Worm (Caenorhabditis elegans) whole organism, L3 larva: ENCODE measurements around the gene rap-2.
"Not testable (repeated sequence)": the region's sequence is repeated elsewhere in the genome, so short reads cannot be mapped to it uniquely, and the experiment has no call there.

ENCODE experiments used
- R02D3.7 ChIP-seq: fragments of 150-350 bp; optimal IDR thresholded peaks from 2 replicates; lab custom pipeline; 2014; ENCODE audit warnings: missing biosample characterization, missing genetic modification characterization
- ZK546.5 ChIP-seq: sonication (generic microtip); optimal IDR thresholded peaks from 2 replicates; lab custom pipeline; 2017; ENCODE audit warnings: missing biosample characterization, missing genetic modification characterization
- aly-2 ChIP-seq: fragments of 150-350 bp; optimal IDR thresholded peaks from 2 replicates; lab custom pipeline; 2014; ENCODE audit warnings: missing biosample characterization, missing genetic modification characterization
- ama-1 ChIP-seq: fragments of 150-350 bp; optimal IDR thresholded peaks from 2 replicates; lab custom pipeline; 2018
- ceh-16 ChIP-seq: sonication (generic microtip); optimal IDR thresholded peaks from 2 replicates; lab custom pipeline; 2017; ENCODE audit warnings: missing biosample characterization, missing genetic modification characterization
- ceh-9 ChIP-seq: sonication (generic microtip); optimal IDR thresholded peaks from 2 replicates; lab custom pipeline; 2018; ENCODE audit warnings: missing biosample characterization, missing genetic modification characterization
- daf-12 ChIP-seq: fragments of 150-350 bp; optimal IDR thresholded peaks from 2 replicates; lab custom pipeline; 2014; ENCODE audit warnings: missing biosample characterization, missing genetic modification reagents, missing genetic modification characterization
- egl-5 ChIP-seq: fragments of 150-350 bp; optimal IDR thresholded peaks from 2 replicates; lab custom pipeline; 2017; ENCODE audit warnings: missing biosample characterization, missing genetic modification reagents, missing genetic modification characterization, inconsistent platforms
- elt-1 ChIP-seq: fragments of 150-350 bp; optimal IDR thresholded peaks from 2 replicates; lab custom pipeline; 2014; ENCODE audit warnings: missing biosample characterization, missing genetic modification characterization
- elt-2 ChIP-seq: sonication (generic microtip); optimal IDR thresholded peaks from 2 replicates; lab custom pipeline; 2016; ENCODE audit warnings: missing genetic modification reagents, mild to moderate bottlenecking, missing genetic modification characterization, missing compliant biosample characterization
- elt-3 ChIP-seq, 3 experiments: fragments of 150-350 bp in 1 of 3; sonication (generic microtip) in 2 of 3; optimal IDR thresholded peaks; 2 replicates in 2 of 3; 4 replicates in 1 of 3; lab custom pipeline; 2014 to 2017; ENCODE audit warnings: missing biosample characterization in 3 of 3, missing genetic modification characterization in 3 of 3
- eor-1 ChIP-seq, 2 experiments: fragments of 150-350 bp; optimal IDR thresholded peaks; 2 replicates each; lab custom pipeline; 2014 to 2018; ENCODE audit warnings: missing biosample characterization in 2 of 2, missing genetic modification characterization in 2 of 2
- fkh-10 ChIP-seq: sonication (generic microtip); optimal IDR thresholded peaks from 2 replicates; lab custom pipeline; 2017; ENCODE audit warnings: missing biosample characterization, missing genetic modification reagents, missing genetic modification characterization
- fos-1 ChIP-seq: fragments of 150-350 bp; optimal IDR thresholded peaks from 2 replicates; lab custom pipeline; 2014; ENCODE audit warnings: missing biosample characterization, missing genetic modification characterization
- jun-1 ChIP-seq: fragments of 150-350 bp; optimal IDR thresholded peaks from 2 replicates; lab custom pipeline; 2014; ENCODE audit warnings: missing biosample characterization, missing genetic modification reagents, missing genetic modification characterization
- lin-15B ChIP-seq: fragments of 150-350 bp; optimal IDR thresholded peaks from 2 replicates; lab custom pipeline; 2014; ENCODE audit warnings: missing biosample characterization, missing genetic modification characterization
- lsy-12 ChIP-seq: sonication (generic microtip); optimal IDR thresholded peaks from 2 replicates; lab custom pipeline; 2016; ENCODE audit warnings: mild to moderate bottlenecking, missing genetic modification characterization, missing compliant biosample characterization
- nfya-1 ChIP-seq: sonication (generic microtip); optimal IDR thresholded peaks from 2 replicates; lab custom pipeline; 2017; ENCODE audit warnings: missing genetic modification characterization, mild to moderate bottlenecking, missing compliant biosample characterization, antibody characterized with exemption, moderate library complexity; ENCODE audit not compliant: insufficient read depth
- nhr-12 ChIP-seq: fragments of 150-350 bp; optimal IDR thresholded peaks from 2 replicates; lab custom pipeline; 2014; ENCODE audit warnings: missing biosample characterization, missing genetic modification characterization
- nhr-23 ChIP-seq: fragments of 150-350 bp; optimal IDR thresholded peaks from 2 replicates; lab custom pipeline; 2014; ENCODE audit warnings: missing biosample characterization, missing genetic modification reagents, missing genetic modification characterization
- nhr-237 ChIP-seq: fragments of 150-350 bp; optimal IDR thresholded peaks from 2 replicates; lab custom pipeline; 2014; ENCODE audit warnings: missing biosample characterization, missing genetic modification characterization
- nhr-25 ChIP-seq: sonication (generic microtip); optimal IDR thresholded peaks from 2 replicates; lab custom pipeline; 2017; ENCODE audit warnings: missing biosample characterization, missing genetic modification characterization
- nhr-28 ChIP-seq: fragments of 150-350 bp; optimal IDR thresholded peaks from 2 replicates; lab custom pipeline; 2014; ENCODE audit warnings: missing biosample characterization, missing genetic modification characterization
- nhr-43 ChIP-seq: sonication (generic microtip); optimal IDR thresholded peaks from 2 replicates; lab custom pipeline; 2016; ENCODE audit warnings: mild to moderate bottlenecking, missing genetic modification characterization, missing compliant biosample characterization; ENCODE audit not compliant: poor library complexity, severe bottlenecking
- nhr-67 ChIP-seq: fragments of 150-350 bp; optimal IDR thresholded peaks from 2 replicates; lab custom pipeline; 2014; ENCODE audit warnings: missing biosample characterization, missing genetic modification characterization
- nhr-76 ChIP-seq: fragments of 150-350 bp; sonication (generic microtip); optimal IDR thresholded peaks from 5 replicates; lab custom pipeline; 2014; ENCODE audit warnings: missing biosample characterization, missing genetic modification characterization
- nhr-77 ChIP-seq: fragments of 150-350 bp; optimal IDR thresholded peaks from 2 replicates; lab custom pipeline; 2014; ENCODE audit warnings: missing biosample characterization, missing genetic modification characterization
- pha-4 ChIP-seq: fragments of 150-350 bp; optimal IDR thresholded peaks from 2 replicates; lab custom pipeline; 2014; ENCODE audit warnings: missing biosample characterization, missing genetic modification reagents, missing genetic modification characterization
- pqm-1 ChIP-seq: fragments of 150-350 bp; optimal IDR thresholded peaks from 2 replicates; lab custom pipeline; 2017; ENCODE audit warnings: missing biosample characterization, missing genetic modification characterization, inconsistent platforms
- sea-2 ChIP-seq: fragments of 150-350 bp; sonication (generic microtip); optimal IDR thresholded peaks from 4 replicates; lab custom pipeline; 2014; ENCODE audit warnings: missing biosample characterization, missing genetic modification reagents, missing genetic modification characterization
- skn-1 ChIP-seq: fragments of 150-350 bp; optimal IDR thresholded peaks from 2 replicates; lab custom pipeline; 2014; ENCODE audit warnings: missing biosample characterization, missing genetic modification characterization
- tbx-2 ChIP-seq: sonication (generic microtip); optimal IDR thresholded peaks from 2 replicates; lab custom pipeline; 2016; ENCODE audit warnings: mild to moderate bottlenecking, missing genetic modification characterization, missing compliant biosample characterization
- unc-62 ChIP-seq: fragments of 150-350 bp; sonication (generic microtip); optimal IDR thresholded peaks from 4 replicates; lab custom pipeline; 2014; ENCODE audit warnings: missing biosample characterization, missing genetic modification reagents, missing genetic modification characterization
- zag-1 ChIP-seq: fragments of 150-350 bp; optimal IDR thresholded peaks from 2 replicates; lab custom pipeline; 2014; ENCODE audit warnings: missing biosample characterization, missing genetic modification characterization
- ztf-11 ChIP-seq: fragments of 150-350 bp; optimal IDR thresholded peaks from 2 replicates; lab custom pipeline; 2014; ENCODE audit warnings: missing biosample characterization, missing genetic modification characterization
- ztf-4 ChIP-seq: fragments of 150-350 bp; optimal IDR thresholded peaks from 2 replicates; lab custom pipeline; 2014; ENCODE audit warnings: missing biosample characterization, missing genetic modification characterization

Gene rap-2

ce11 chrV:15055873-15056272, 8.0 kb downstream of the rap-2 start, which contains the start of gene C25D7.16:
C25D7.16 (plus strand) TSS chrV:15056173.
- TF ChIP-seq ZK546.5 (tag; lab: Kevin White, UChicago) = no peak
- TF ChIP-seq nhr-77 = no peak

DNA sequence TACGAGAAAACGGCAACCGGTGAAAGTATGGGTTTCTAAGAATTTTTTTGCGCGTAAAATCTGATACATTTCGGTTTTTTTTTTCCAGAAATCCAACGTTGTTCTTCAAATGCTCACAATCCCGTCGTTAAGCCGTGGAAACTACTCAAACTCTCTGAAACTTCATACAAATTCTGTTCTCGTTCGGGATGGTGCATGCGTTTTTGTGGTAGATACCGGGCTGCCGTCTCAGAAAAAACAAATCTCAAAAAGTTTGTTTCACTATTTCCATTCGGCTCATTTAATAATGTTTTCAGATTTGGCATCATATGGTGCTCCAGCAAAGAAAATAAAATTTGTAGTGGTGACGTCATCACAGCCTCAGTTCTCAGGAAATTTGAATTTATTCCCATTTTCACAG, 9.2 kb downstream of the rap-2 start:
- no peak for TF ChIP-seq nfya-1 (tag; lab: Kevin White, UChicago)
- TF ChIP-seq nhr-43 = no peak
- no peak for TF ChIP-seq nhr-237 (tag; lab: Kevin White, UChicago)
- TF ChIP-seq ama-1 = no peak
- TF ChIP-seq sea-2 = no peak
- no peak for TF ChIP-seq nhr-77
- TF ChIP-seq tbx-2 (tag; lab: Kevin White, UChicago) = no peak
- TF ChIP-seq eor-1 (tag; optimal IDR thresholded peaks at IDR 0.05; lab: Kevin White, UChicago) = no peak
- no peak for TF ChIP-seq daf-12 (tag; lab: Kevin White, UChicago)
- TF ChIP-seq pqm-1 = no peak
- TF ChIP-seq elt-2 (tag; lab: Kevin White, UChicago) = no peak

DNA sequence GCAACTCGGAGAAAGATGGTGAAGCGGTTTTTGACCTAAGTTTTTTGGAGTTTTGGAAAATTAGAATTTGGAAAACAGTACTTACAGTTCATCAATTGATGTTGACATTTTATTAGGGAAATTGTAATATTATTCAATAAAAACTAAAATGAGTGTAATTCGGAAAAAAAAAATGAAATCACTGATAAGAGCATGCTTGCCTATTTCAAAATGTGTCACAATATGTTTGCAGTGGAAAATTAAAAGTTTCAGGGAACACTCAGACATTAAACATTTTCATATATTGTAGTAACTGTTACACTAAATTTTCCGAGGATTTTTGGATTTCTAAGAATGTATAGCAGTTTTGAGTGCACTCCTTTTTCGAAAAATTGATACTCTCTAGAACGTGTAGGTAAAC, 11.5 kb downstream of the rap-2 start, which contains the start of the genes fbxa-82 and C25D7.5:
TSS of gene fbxa-82 (minus strand) at position 163 of the 400 bp plus-strand sequence.
TSS of gene C25D7.5 (plus strand) at position 283 of the 400 bp plus-strand sequence.
- TF ChIP-seq nhr-28 (tag; lab: Kevin White, UChicago) (no peak), daf-12 (tag; lab: Kevin White, UChicago) (no peak), elt-2 (tag; lab: Kevin White, UChicago) (peak; percentile 28), pha-4 (tag; lab: Kevin White, UChicago) (peak; percentile 31), nfya-1 (tag; lab: Kevin White, UChicago) (no peak), pqm-1 (peak; percentile 41)

ce11 chrV:15051720-15052119, 12.2 kb downstream of the rap-2 start:
- TF ChIP-seq pqm-1 (no peak), R02D3.7 (tag; lab: Kevin White, UChicago) (no peak), nhr-67 (no peak), elt-2 (tag; lab: Kevin White, UChicago) (no peak), unc-62 (GFP tag; lab: Kevin White, UChicago) (no peak), elt-3 (tag; optimal IDR thresholded peaks at IDR 0.05; lab: Kevin White, UChicago) (no peak), nhr-43 (no peak), ztf-11 (tag; lab: Kevin White, UChicago) (no peak), aly-2 (tag; lab: Kevin White, UChicago) (no peak)

ce11 chrV:15048107-15048506, 15.8 kb downstream of the rap-2 start, which contains the start of gene sdc-3:
sdc-3 (minus strand) TSS chrV:15048207.
- TF ChIP-seq nhr-12 (tag; lab: Kevin White, UChicago) (no peak), daf-12 (tag; lab: Kevin White, UChicago) (no peak), elt-2 (tag; lab: Kevin White, UChicago) (peak; percentile 4)

DNA sequence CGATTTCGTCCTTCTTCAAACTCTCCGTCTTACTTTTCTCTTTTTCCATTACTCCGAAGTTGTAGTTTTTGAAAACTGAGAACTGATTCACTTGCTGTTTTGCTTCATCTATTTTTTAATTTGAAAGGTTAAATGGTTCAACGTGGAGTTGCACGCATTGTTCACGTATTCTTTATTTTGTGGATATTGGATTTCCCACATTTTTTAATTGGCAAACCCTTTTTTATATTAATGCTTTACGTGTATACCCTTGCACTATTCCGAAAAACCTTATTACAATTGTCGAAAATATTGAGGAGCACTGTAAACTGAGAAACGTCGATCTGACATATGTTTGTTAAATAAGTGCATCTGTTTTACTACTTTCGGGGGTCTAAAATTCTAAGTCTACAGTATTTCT, 27.1 kb downstream of the rap-2 start, which contains the start of gene melo-3:
TSS of gene melo-3 (minus strand) at position 101 of the 400 bp plus-strand sequence.
- not testable (repeated sequence) for TF ChIP-seq nfya-1, fos-1, ztf-4 (tag; lab: Kevin White, UChicago)

DNA sequence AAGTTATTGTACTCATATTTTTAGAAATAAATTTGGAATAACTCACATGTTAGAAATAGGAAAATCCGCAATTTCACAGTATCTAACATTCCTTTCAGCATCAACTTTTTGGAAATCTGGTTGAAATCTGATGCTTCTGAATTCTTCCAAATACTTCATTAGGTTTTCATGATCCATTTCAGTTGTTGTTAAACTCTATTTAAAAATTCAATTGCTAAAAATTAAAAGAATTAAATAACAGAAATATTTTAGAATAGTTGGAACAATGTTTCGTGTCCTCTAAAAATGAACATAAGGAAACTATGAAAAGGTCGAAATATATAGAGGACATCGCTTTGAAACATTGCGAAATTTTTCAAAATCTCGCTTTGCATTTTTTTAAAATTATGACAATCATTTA, 32.5 kb downstream of the rap-2 start, which contains the start of gene cng-1:
TSS of gene cng-1 (minus strand) at position 101 of the 400 bp plus-strand sequence.
- TF ChIP-seq nhr-77; eor-1 (tag; optimal IDR thresholded peaks at IDR 0.05; lab: Kevin White, UChicago); nhr-76 (tag; lab: Kevin White, UChicago): not testable (repeated sequence)

ce11 chrV:15028896-15029519, 34.9 kb downstream of the rap-2 start, which contains the start of gene F14H8.8:
F14H8.8 (plus strand) TSS chrV:15029469.
- TF ChIP-seq skn-1 (tag; lab: Kevin White, UChicago) (no peak), nhr-76 (tag; lab: Kevin White, UChicago) (no peak), jun-1 (tag; lab: Kevin White, UChicago) (no peak), ceh-9 (tag; lab: Kevin White, UChicago) (no peak), nhr-237 (tag; lab: Kevin White, UChicago) (no peak), egl-5 (tag; lab: Kevin White, UChicago) (no peak), elt-1 (tag; lab: Kevin White, UChicago) (no peak), ztf-11 (tag; lab: Kevin White, UChicago) (no peak), ceh-16 (tag; lab: Kevin White, UChicago) (no peak), nhr-25 (tag; lab: Kevin White, UChicago) (peak; percentile 62), eor-1 (tag; optimal IDR thresholded peaks at IDR 0.05; lab: Kevin White, UChicago) (no peak), fkh-10 (no peak), zag-1 (no peak), aly-2 (tag; lab: Kevin White, UChicago) (no peak), lsy-12 (no peak), lin-15B (tag; lab: Kevin White, UChicago) (peak; percentile 6), nfya-1 (tag; lab: Kevin White, UChicago) (peak; percentile 32), nhr-23 (tag; lab: Kevin White, UChicago) (peak; percentile 23)
